Fruit fly (Drosophila melanogaster): ENCODE measurements around the gene CG42238.

dm6 chr2L:21008613-21009012 is 43.4 kb downstream of the CG42238 start:
- TF ChIP-seq GATAd (GFP tag; optimal IDR thresholded peaks at IDR 0.05), result no peak
- peak; percentile 33 for TF ChIP-seq h (GFP tag; optimal IDR thresholded peaks at IDR 0.05)
- no peak for TF ChIP-seq N (GFP tag; optimal IDR thresholded peaks at IDR 0.05)
- no peak for TF ChIP-seq Jra (GFP tag; optimal IDR thresholded peaks at IDR 0.05)
- TF ChIP-seq usp (GFP tag; optimal IDR thresholded peaks at IDR 0.05), result no peak
- TF ChIP-seq Dif (GFP tag; optimal IDR thresholded peaks at IDR 0.05; ENCODE audit: partially characterized antibody), result no peak
- peak; percentile 10 for TF ChIP-seq psq (GFP tag; optimal IDR thresholded peaks at IDR 0.05)
- TF ChIP-seq brk (GFP tag; optimal IDR thresholded peaks at IDR 0.05), result no peak
- TF ChIP-seq dsf (GFP tag; optimal IDR thresholded peaks at IDR 0.05; ENCODE audit: borderline replicate concordance), result no peak
- TF ChIP-seq sv (GFP tag; optimal IDR thresholded peaks at IDR 0.05), result no peak
- TF ChIP-seq sage (GFP tag; optimal IDR thresholded peaks at IDR 0.05), result no peak
